Worm (Caenorhabditis elegans): Measurements from ENCODE around the gene R10H10.7.

The R10H10.7 gene

ce11 chrIV:10368326-10368725 lies 45.4 kb downstream of the R10H10.7 start, which contains the start of gene iars-1:
Gene iars-1 (plus strand): TSS chrIV:10368601.
- TF ChIP-seq php-3 (GFP tag; IDR thresholded peaks at IDR 0.05): no peak
- no peak for TF ChIP-seq pqm-1 (tag; optimal IDR thresholded peaks at IDR 0.05)
- TF ChIP-seq ztf-11 (tag; optimal IDR thresholded peaks at IDR 0.05): no peak
- no peak for TF ChIP-seq tag-97 (GFP tag; IDR thresholded peaks at IDR 0.05)
- no peak for TF ChIP-seq vab-7 (GFP tag; IDR thresholded peaks at IDR 0.05)
- no peak for TF ChIP-seq jun-1 (tag; optimal IDR thresholded peaks at IDR 0.05)
- no peak for TF ChIP-seq mep-1 (tag; optimal IDR thresholded peaks at IDR 0.05)
- no peak for TF ChIP-seq ceh-32 (tag; optimal IDR thresholded peaks at IDR 0.05; ENCODE audit: poor library complexity)
- no peak for TF ChIP-seq nhr-48 (tag; optimal IDR thresholded peaks at IDR 0.05)

ce11 chrIV:10367740-10368246 lies 45.9 kb downstream of the R10H10.7 start, which contains the start of gene pges-2:
Gene pges-2 (minus strand): TSS chrIV:10367790.
- peak in 1 of 2 experiments; percentile 58 for TF ChIP-seq lsy-2 (tag; optimal IDR thresholded peaks at IDR 0.05)
- TF ChIP-seq dpl-1 (GFP tag; optimal IDR thresholded peaks at IDR 0.05): peak; percentile 47
- TF ChIP-seq arid-1 (GFP tag; conservative IDR thresholded peaks at IDR 0.05): no peak
- TF ChIP-seq mep-1 (tag; optimal IDR thresholded peaks at IDR 0.05): peak; percentile 22
- TF ChIP-seq fkh-10 (GFP tag; optimal IDR thresholded peaks at IDR 0.05): no peak
- TF ChIP-seq dve-1 (tag; optimal IDR thresholded peaks at IDR 0.05; ENCODE audit: insufficient read depth): peak; percentile 19
- TF ChIP-seq zfp-3 (GFP tag; conservative IDR thresholded peaks at IDR 0.05): no peak
- TF ChIP-seq ctbp-1 (GFP tag; IDR thresholded peaks at IDR 0.05): no peak
- TF ChIP-seq nhr-111 (GFP tag; optimal IDR thresholded peaks at IDR 0.05): no peak
- no peak for TF ChIP-seq cey-2 (tag; optimal IDR thresholded peaks at IDR 0.05; ENCODE audit: borderline replicate concordance, insufficient read depth)
- TF ChIP-seq mes-2 (tag; optimal IDR thresholded peaks at IDR 0.05; ENCODE audit: poor library complexity, severe bottlenecking): peak; percentile 22

ce11 chrIV:10366018-10366417 lies 47.7 kb downstream of the R10H10.7 start, which contains the start of gene sir-2.1:
Gene sir-2.1 (minus strand): TSS chrIV:10366229.
- TF ChIP-seq unc-130 (GFP tag; optimal IDR thresholded peaks at IDR 0.05) (peak; percentile 30), sdz-12 (GFP tag; optimal IDR thresholded peaks at IDR 0.05) (no peak), attf-4 (tag; optimal IDR thresholded peaks at IDR 0.05) (no peak), F49E8.2 (tag; optimal IDR thresholded peaks at IDR 0.05; ENCODE audit: borderline replicate concordance) (no peak), spr-3 (GFP tag; optimal IDR thresholded peaks at IDR 0.05) (peak; percentile 5), tra-1 (GFP tag; IDR thresholded peaks at IDR 0.05) (no peak), nhr-11 (tag; optimal IDR thresholded peaks at IDR 0.05) (no peak), ZK337.2 (GFP tag; IDR thresholded peaks at IDR 0.05) (no peak), mdl-1 (tag; optimal IDR thresholded peaks at IDR 0.05) (no peak), dve-1 (tag; optimal IDR thresholded peaks at IDR 0.05; ENCODE audit: insufficient read depth) (peak; percentile 58), daf-16 (GFP tag; optimal IDR thresholded peaks at IDR 0.05) (no peak), daf-16 (tag; optimal IDR thresholded peaks at IDR 0.05) (peak; percentile 21), zip-11 (GFP tag; IDR thresholded peaks at IDR 0.05) (no peak), lir-3 (tag; optimal IDR thresholded peaks at IDR 0.05) (no peak), lin-38 (GFP tag; IDR thresholded peaks at IDR 0.05) (peak; percentile 53), T26A8.4 (GFP tag; IDR thresholded peaks at IDR 0.05) (peak; percentile 26; the same call in 1 of the 2 replicates), egl-43 (GFP tag; IDR thresholded peaks at IDR 0.05) (no peak), nhr-42 (GFP tag; IDR thresholded peaks at IDR 0.05) (no peak), ztf-11 (tag; optimal IDR thresholded peaks at IDR 0.05) (no peak), T20F7.1 (GFP tag; optimal IDR thresholded peaks at IDR 0.05) (peak; percentile 65), tag-97 (GFP tag; IDR thresholded peaks at IDR 0.05) (no peak), zfp-3 (GFP tag; conservative IDR thresholded peaks at IDR 0.05) (no peak), lin-29 (GFP tag; IDR thresholded peaks at IDR 0.05) (no peak), vab-7 (GFP tag; IDR thresholded peaks at IDR 0.05) (no peak), zag-1 (tag; optimal IDR thresholded peaks at IDR 0.05) (no peak), Y48G9A.11 (GFP tag; IDR thresholded peaks at IDR 0.05) (no peak), unc-39 (tag; optimal IDR thresholded peaks at IDR 0.05) (no peak), hmg-1.1 (GFP tag; IDR thresholded peaks at IDR 0.05) (peak; percentile 57; the same call in 1 of the 2 replicates), F10B5.3 (tag; optimal IDR thresholded peaks at IDR 0.05) (peak; percentile 57), unc-62 (GFP tag; optimal IDR thresholded peaks at IDR 0.05 in 1 of 2) (no peak), unc-62 (tag; optimal IDR thresholded peaks at IDR 0.05) (no peak), D1046.2 (GFP tag; IDR thresholded peaks at IDR 0.05) (no peak), lim-7 (GFP tag; IDR thresholded peaks at IDR 0.05) (no peak), ama-1 (optimal IDR thresholded peaks at IDR 0.05) (peak; percentile 29)
